Worm (Caenorhabditis elegans): ENCODE results near the gene Y54G2A.44.

Gene Y54G2A.44

DNA sequence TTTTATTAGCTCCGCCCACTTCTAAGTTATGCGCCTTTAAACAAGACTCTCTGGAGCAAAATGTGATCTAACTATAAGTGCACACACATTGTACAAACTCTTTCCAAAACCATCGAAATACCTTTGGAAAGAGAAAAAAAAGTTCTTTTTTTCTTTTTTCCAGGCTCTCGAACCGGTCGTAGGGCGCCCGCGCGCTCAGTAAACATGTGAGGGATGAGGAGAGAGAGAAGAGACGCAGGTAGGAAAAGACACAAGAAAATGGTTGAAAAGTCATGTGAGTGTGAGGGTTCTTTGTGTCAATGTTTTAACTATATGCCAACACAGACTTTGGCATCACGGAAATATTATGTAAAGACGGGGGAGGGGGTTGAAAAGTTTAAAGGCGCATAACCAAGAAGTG, 27.2 kb upstream of the Y54G2A.44 start (continued):
- TF ChIP-seq B0035.1 (tag; optimal IDR thresholded peaks at IDR 0.05) (no peak), dox-1 (GFP tag; IDR thresholded peaks at IDR 0.05) (peak; percentile 65), dpl-1 (GFP tag; optimal IDR thresholded peaks at IDR 0.05) (no peak), rec-8 (tag; optimal IDR thresholded peaks at IDR 0.05) (no peak), nhr-80 (tag; optimal IDR thresholded peaks at IDR 0.05) (peak; percentile 26), C06A6.2 (GFP tag; conservative IDR thresholded peaks at IDR 0.05) (peak; percentile 78; the same call in 1 of the 2 replicates), let-607 (tag; optimal IDR thresholded peaks at IDR 0.05) (peak in 1 of 2 experiments; percentile 25), ztf-6 (GFP tag; IDR thresholded peaks at IDR 0.05) (no peak), nfyb-1 (GFP tag; IDR thresholded peaks at IDR 0.05) (peak; percentile 54; the same call in 1 of the 2 replicates), zfh-2 (GFP tag; conservative IDR thresholded peaks at IDR 0.05) (peak; percentile 60; the same call in 1 of the 2 replicates), ceh-40 (GFP tag; IDR thresholded peaks at IDR 0.05) (no peak), F57A8.1 (GFP tag; optimal IDR thresholded peaks at IDR 0.05) (no peak), nhr-27 (tag; optimal IDR thresholded peaks at IDR 0.05) (no peak), let-526 (GFP tag; IDR thresholded peaks at IDR 0.05) (peak; percentile 85; the same call in 1 of the 2 replicates), hsf-1 (GFP tag; IDR thresholded peaks at IDR 0.05) (no peak), Y53F4B.3 (GFP tag; IDR thresholded peaks at IDR 0.05) (no peak), Y56A3A.18 (GFP tag; IDR thresholded peaks at IDR 0.05) (0 out of 2 replicates have a peak, but pooled peaks have one; percentile 38), pha-4 (tag; optimal IDR thresholded peaks at IDR 0.05) (peak; percentile 79), Y67H2A.10 (GFP tag; conservative IDR thresholded peaks at IDR 0.05) (no peak), somi-1 (GFP tag; optimal IDR thresholded peaks at IDR 0.05) (peak; percentile 20), madf-6 (GFP tag; IDR thresholded peaks at IDR 0.05) (no peak), hlh-26 (GFP tag; conservative IDR thresholded peaks at IDR 0.05) (no peak), F37B4.10 (GFP tag; IDR thresholded peaks at IDR 0.05) (no peak), snpc-3.4 (tag; optimal IDR thresholded peaks at IDR 0.05) (no peak), C17E4.6 (GFP tag; IDR thresholded peaks at IDR 0.05) (no peak), nfya-2 (GFP tag; IDR thresholded peaks at IDR 0.05) (no peak), xnd-1 (tag; optimal IDR thresholded peaks at IDR 0.05) (no peak), lsy-27 (tag; optimal IDR thresholded peaks at IDR 0.05; ENCODE audit: borderline replicate concordance, insufficient read depth) (no peak), madf-8 (GFP tag; conservative IDR thresholded peaks at IDR 0.05) (no peak), rcor-1 (GFP tag; IDR thresholded peaks at IDR 0.05) (no peak), nhr-90 (tag; optimal IDR thresholded peaks at IDR 0.05) (no peak), B0019.2 (GFP tag; conservative IDR thresholded peaks at IDR 0.05) (no peak), egl-18 (GFP tag; IDR thresholded peaks at IDR 0.05) (no peak), hrde-1 (tag; optimal IDR thresholded peaks at IDR 0.05; ENCODE audit: borderline replicate concordance) (no peak), rpc-1 (optimal IDR thresholded peaks at IDR 0.05) (no peak), rpc-1 (tag; optimal IDR thresholded peaks at IDR 0.05) (no peak), tbp1 (GFP tag; optimal IDR thresholded peaks at IDR 0.05) (peak; percentile 45), lir-1 (GFP tag; conservative IDR thresholded peaks at IDR 0.05) (no peak), F10E7.11 (tag; optimal IDR thresholded peaks at IDR 0.05) (no peak), hmg-1.2 (GFP tag; IDR thresholded peaks at IDR 0.05) (peak; percentile 76), F49E8.2 (tag; optimal IDR thresholded peaks at IDR 0.05; ENCODE audit: insufficient read depth) (no peak), efl-1 (GFP tag; optimal IDR thresholded peaks at IDR 0.05) (no peak), unc-62 (GFP tag; optimal IDR thresholded peaks at IDR 0.05) (no peak), fkh-3 (tag; optimal IDR thresholded peaks at IDR 0.05) (no peak), B0261.1 (tag; optimal IDR thresholded peaks at IDR 0.05) (no peak), F55B11.4 (tag; optimal IDR thresholded peaks at IDR 0.05; ENCODE audit: borderline replicate concordance, insufficient read depth) (no peak), mes-4 (tag; optimal IDR thresholded peaks at IDR 0.05) (no peak), ekl-4 (GFP tag; IDR thresholded peaks at IDR 0.05) (peak; percentile 83)

All from whole organism, young adult.